Worm (Caenorhabditis elegans) whole organism, young adult: ENCODE measurements around the gene T01C3.3.

Source experiments
- Y53F4B.3 ChIP-seq: fragments of 200-800 bp; sonication (Bioruptor generic); IDR thresholded peaks from 2 replicates; pipeline ENCODE4 v1.3.6; 2022; ENCODE audit warnings: missing genetic modification reagents, missing genetic modification characterization, missing compliant biosample characterization
- ceh-100 ChIP-seq: fragments of 200-800 bp; sonication (Bioruptor generic); IDR thresholded peaks from 2 replicates; pipeline ENCODE4 v1.3.6; 2022; ENCODE audit warnings: missing genetic modification reagents, missing genetic modification characterization, missing compliant biosample characterization
- hlh-26 ChIP-seq: fragments of 200-800 bp; sonication (Bioruptor generic); conservative IDR thresholded peaks from 2 replicates; pipeline ENCODE4 v1.3.6; 2022; ENCODE audit warnings: missing genetic modification reagents, missing genetic modification characterization, missing compliant biosample characterization
- nfya-1 ChIP-seq: sonication (generic microtip); optimal IDR thresholded peaks from 2 replicates; lab custom pipeline; 2017; ENCODE audit warnings: antibody characterized with exemption, missing compliant biosample characterization, missing genetic modification characterization, borderline replicate concordance; ENCODE audit not compliant: insufficient read depth
- nhr-90 ChIP-seq: sonication (generic microtip); optimal IDR thresholded peaks from 2 replicates; lab custom pipeline; 2016; ENCODE audit warnings: missing genotype, mild to moderate bottlenecking, missing genetic modification characterization, missing compliant biosample characterization
- snpc-4 ChIP-seq, 5 experiments: fragments of 150-350 bp in 1 of 5; sonication (generic microtip) in 4 of 5; optimal IDR thresholded peaks; 2 replicates each; lab custom pipeline; 2014 to 2018; ENCODE audit warnings: missing genetic modification characterization in 5 of 5, missing biosample characterization in 3 of 5, antibody characterized with exemption in 2 of 5, mild to moderate bottlenecking in 2 of 5, missing compliant biosample characterization in 2 of 5, missing genotype in 2 of 5, moderate library complexity in 2 of 5, missing genetic modification reagents in 1 of 5
- somi-1 ChIP-seq: fragments of 200-800 bp; sonication (Bioruptor generic); optimal IDR thresholded peaks from 2 replicates; lab custom pipeline; 2018; ENCODE audit warnings: mild to moderate bottlenecking, missing genetic modification characterization, missing compliant biosample characterization
- unc-62 ChIP-seq: fragments of 150-350 bp; optimal IDR thresholded peaks from 2 replicates; lab custom pipeline; 2014; ENCODE audit warnings: missing biosample characterization, missing genetic modification reagents, missing genetic modification characterization

- no peak for TF ChIP-seq snpc-4 (GFP tag; optimal IDR thresholded peaks at IDR 0.05; lab: Kevin White, UChicago)
- TF ChIP-seq snpc-4 (tag; optimal IDR thresholded peaks at IDR 0.05; lab: Kevin White, UChicago), result no peak
- no peak for TF ChIP-seq hlh-26 (GFP tag; lab: Robert Waterston, UW)
- no peak for TF ChIP-seq nfya-1 (tag; lab: Kevin White, UChicago)
- no peak for TF ChIP-seq unc-62
- TF ChIP-seq ceh-100 (GFP tag; lab: Robert Waterston, UW), result no peak
- no peak for TF ChIP-seq somi-1 (GFP tag; lab: Kevin White, UChicago)
- no peak for TF ChIP-seq nhr-90 (tag; lab: Kevin White, UChicago)
- TF ChIP-seq Y53F4B.3 (GFP tag; lab: Robert Waterston, UW), result no peak
Observed at ce11 chrV:14955676-14956075, 36.8 kb downstream of the T01C3.3 start, which contains the start of gene F02D8.9.
